Fruit fly (Drosophila melanogaster) whole organism, embryonic: ENCODE results near the gene wrd.

Source experiments
- Antp ChIP-seq: fragments of 200-800 bp; sonication (Bioruptor generic); optimal IDR thresholded peaks from 3 replicates; lab custom pipeline; 2016; ENCODE audit warnings: missing biosample characterization, missing genetic modification characterization
- Blimp-1 ChIP-seq: fragments of 200-800 bp; sonication (Bioruptor generic); optimal IDR thresholded peaks from 3 replicates; lab custom pipeline; 2018; ENCODE audit warnings: missing biosample characterization, missing genetic modification characterization, mild to moderate bottlenecking, moderate library complexity, missing genetic modification reagents
- CG10431 ChIP-seq: fragments of 200-800 bp; sonication (Bioruptor generic); optimal IDR thresholded peaks from 3 replicates; lab custom pipeline; 2018; ENCODE audit warnings: missing biosample characterization, mild to moderate bottlenecking, missing genetic modification characterization
- CG14441 ChIP-seq: fragments of 200-800 bp; sonication (Bioruptor generic); IDR thresholded peaks from 2 replicates; pipeline ENCODE4 v1.3.6; 2022; ENCODE audit warnings: missing biosample characterization, missing genetic modification characterization
- CG16779 ChIP-seq: fragments of 200-800 bp; sonication (Bioruptor generic); IDR thresholded peaks from 2 replicates; pipeline ENCODE4 v1.3.6; 2022; ENCODE audit warnings: missing biosample characterization, missing genetic modification characterization
- CG17186 ChIP-seq: fragments of 200-800 bp; sonication (Bioruptor generic); optimal IDR thresholded peaks from 3 replicates; lab custom pipeline; 2017; ENCODE audit warnings: missing biosample characterization, missing genetic modification reagents, missing genetic modification characterization
- CG17385 ChIP-seq: fragments of 200-800 bp; sonication (Bioruptor generic); optimal IDR thresholded peaks from 3 replicates; lab custom pipeline; 2018; ENCODE audit warnings: missing biosample characterization, mild to moderate bottlenecking, missing genetic modification characterization
- CG17612 ChIP-seq: fragments of 200-800 bp; sonication (Bioruptor generic); IDR thresholded peaks from 2 replicates; pipeline ENCODE4 v1.3.6; 2022; ENCODE audit warnings: missing biosample characterization, missing genetic modification characterization
- CG2712 ChIP-seq: fragments of 200-800 bp; optimal IDR thresholded peaks from 3 replicates; lab custom pipeline; 2019; ENCODE audit warnings: missing biosample characterization, mild to moderate bottlenecking, missing genetic modification characterization, moderate library complexity
- CG30431 ChIP-seq: fragments of 200-800 bp; sonication (Bioruptor generic); optimal IDR thresholded peaks from 2 replicates; lab custom pipeline; 2017; ENCODE audit warnings: missing biosample characterization, missing genetic modification characterization
- CG3065 ChIP-seq: fragments of 200-800 bp; sonication (Bioruptor generic); optimal IDR thresholded peaks from 2 replicates; lab custom pipeline; 2016; ENCODE audit warnings: missing biosample characterization, missing genetic modification characterization
- CG34224 ChIP-seq: fragments of 200-800 bp; sonication (Bioruptor generic); IDR thresholded peaks from 3 replicates; pipeline ENCODE4 v1.3.6; 2022; ENCODE audit warnings: missing biosample characterization, missing genetic modification characterization; ENCODE audit not compliant: partially characterized antibody
- CG6765 ChIP-seq: fragments of 200-800 bp; sonication (Bioruptor generic); optimal IDR thresholded peaks from 3 replicates; lab custom pipeline; 2017; ENCODE audit warnings: missing biosample characterization, mild to moderate bottlenecking, missing genetic modification characterization
- CG7271 ChIP-seq: fragments of 200-800 bp; sonication (Bioruptor generic); optimal IDR thresholded peaks from 2 replicates; lab custom pipeline; 2018; ENCODE audit warnings: missing biosample characterization, mild to moderate bottlenecking, missing genetic modification characterization, moderate library complexity
- CG7745 ChIP-seq: fragments of 200-800 bp; sonication (Bioruptor generic); optimal IDR thresholded peaks from 2 replicates; lab custom pipeline; 2018; ENCODE audit warnings: missing biosample characterization, mild to moderate bottlenecking, missing genetic modification characterization, moderate library complexity
- CG8765 ChIP-seq: fragments of 200-800 bp; sonication (Bioruptor generic); IDR thresholded peaks from 2 replicates; pipeline ENCODE4 v1.3.6; 2022; ENCODE audit warnings: missing biosample characterization, missing genetic modification characterization
- CG9797 ChIP-seq: fragments of 200-800 bp; sonication (Bioruptor generic); optimal IDR thresholded peaks from 3 replicates; lab custom pipeline; 2018; ENCODE audit warnings: missing biosample characterization, mild to moderate bottlenecking, missing genetic modification characterization
- CG9876 ChIP-seq: fragments of 200-800 bp; sonication (Bioruptor generic); optimal IDR thresholded peaks from 2 replicates; lab custom pipeline; 2016; ENCODE audit warnings: missing biosample characterization, missing genetic modification characterization
- Camta ChIP-seq: fragments of 200-800 bp; sonication (Bioruptor generic); optimal IDR thresholded peaks from 2 replicates; lab custom pipeline; 2016; ENCODE audit warnings: missing biosample characterization, missing genetic modification characterization
- Dek ChIP-seq: fragments of 200-800 bp; sonication (Bioruptor generic); optimal IDR thresholded peaks from 3 replicates; lab custom pipeline; 2019; ENCODE audit warnings: missing biosample characterization, mild to moderate bottlenecking, missing genetic modification characterization, moderate library complexity
- Drgx ChIP-seq: fragments of 200-800 bp; sonication (Bioruptor generic); IDR thresholded peaks from 2 replicates; pipeline ENCODE4 v1.3.6; 2022; ENCODE audit warnings: missing biosample characterization, missing genetic modification characterization
- E2f1 ChIP-seq: fragments of 200-800 bp; sonication (Bioruptor generic); IDR thresholded peaks from 2 replicates; pipeline ENCODE4 v1.3.6; 2022; ENCODE audit warnings: missing biosample characterization, missing genetic modification characterization
- HLH3B ChIP-seq: fragments of 200-800 bp; sonication (Bioruptor generic); IDR thresholded peaks from 2 replicates; pipeline ENCODE4 v1.3.6; 2022; ENCODE audit warnings: missing biosample characterization, missing genetic modification characterization
- Lhr ChIP-seq: fragments of 200-800 bp; sonication (Bioruptor generic); optimal IDR thresholded peaks from 3 replicates; lab custom pipeline; 2017; ENCODE audit warnings: mild to moderate bottlenecking, missing biosample characterization, missing genetic modification reagents, missing genetic modification characterization
- MESR4 ChIP-seq: fragments of 200-800 bp; sonication (Bioruptor generic); optimal IDR thresholded peaks from 2 replicates; lab custom pipeline; 2018; ENCODE audit warnings: missing biosample characterization, mild to moderate bottlenecking, missing genetic modification characterization, moderate library complexity
- NFAT ChIP-seq: fragments of 200-800 bp; sonication (Bioruptor generic); IDR thresholded peaks from 2 replicates; pipeline ENCODE4 v1.3.6; 2022; ENCODE audit warnings: missing biosample characterization, missing genetic modification characterization
- Nf-YA ChIP-seq: fragments of 200-800 bp; sonication (Bioruptor generic); IDR thresholded peaks from 2 replicates; pipeline ENCODE4 v1.3.6; 2022; ENCODE audit warnings: missing biosample characterization, missing genetic modification characterization
- Pdp1 ChIP-seq, 2 experiments: fragments of 200-800 bp; sonication (Bioruptor generic); optimal IDR thresholded peaks; 3 replicates each; lab custom pipeline; 2016; ENCODE audit warnings: missing biosample characterization in 2 of 2, missing genetic modification characterization in 2 of 2, mild to moderate bottlenecking in 1 of 2, moderate library complexity in 1 of 2
- Scr ChIP-seq: fragments of 200-800 bp; sonication (Bioruptor generic); IDR thresholded peaks from 2 replicates; pipeline ENCODE4 v1.3.6; 2022; ENCODE audit warnings: missing biosample characterization, missing genetic modification characterization; ENCODE audit not compliant: partially characterized antibody
- YL-1 ChIP-seq: fragments of 200-800 bp; sonication (Bioruptor generic); optimal IDR thresholded peaks from 3 replicates; lab custom pipeline; 2017; ENCODE audit warnings: missing biosample characterization, mild to moderate bottlenecking, missing genetic modification characterization
- al ChIP-seq: fragments of 200-800 bp; sonication (Bioruptor generic); IDR thresholded peaks from 2 replicates; pipeline ENCODE4 v1.3.6; 2022; ENCODE audit warnings: missing biosample characterization, missing genetic modification characterization
- az2 ChIP-seq: fragments of 200-800 bp; sonication (Bioruptor generic); optimal IDR thresholded peaks from 3 replicates; lab custom pipeline; 2016; ENCODE audit warnings: missing biosample characterization, missing genetic modification characterization
- br ChIP-seq: fragments of >200 bp; optimal IDR thresholded peaks from 2 replicates; lab custom pipeline; 2017
- ewg ChIP-seq: fragments of 200-800 bp; sonication (Bioruptor generic); optimal IDR thresholded peaks from 3 replicates; lab custom pipeline; 2017; ENCODE audit warnings: mild to moderate bottlenecking, missing biosample characterization, missing genetic modification reagents, missing genetic modification characterization
- fd3F ChIP-seq: fragments of 200-800 bp; sonication (Bioruptor generic); optimal IDR thresholded peaks from 2 replicates; lab custom pipeline; 2018; ENCODE audit warnings: missing biosample characterization, mild to moderate bottlenecking, missing genetic modification characterization, moderate library complexity
- ftz-f1 ChIP-seq: fragments of 200-800 bp; sonication (Bioruptor generic); optimal IDR thresholded peaks from 2 replicates; lab custom pipeline; 2016; ENCODE audit warnings: missing biosample characterization, missing genetic modification characterization
- grn ChIP-seq: fragments of 200-800 bp; sonication (Bioruptor generic); optimal IDR thresholded peaks from 3 replicates; lab custom pipeline; 2017; ENCODE audit warnings: missing biosample characterization, missing genetic modification characterization
- gro ChIP-seq: fragments of 200-800 bp; sonication (Bioruptor generic); optimal IDR thresholded peaks from 2 replicates; lab custom pipeline; 2016; ENCODE audit warnings: missing biosample characterization, missing genetic modification characterization
- ken ChIP-seq: fragments of 200-800 bp; sonication (Bioruptor generic); IDR thresholded peaks from 3 replicates; pipeline ENCODE4 v1.3.6; 2022; ENCODE audit warnings: missing biosample characterization, missing genetic modification characterization
- maf-S ChIP-seq: fragments of 200-800 bp; sonication (Bioruptor generic); optimal IDR thresholded peaks from 2 replicates; lab custom pipeline; 2016; ENCODE audit warnings: missing biosample characterization, missing genetic modification characterization
- pfk ChIP-seq: fragments of 200-800 bp; sonication (Bioruptor generic); optimal IDR thresholded peaks from 2 replicates; lab custom pipeline; 2018; ENCODE audit warnings: missing biosample characterization, mild to moderate bottlenecking, missing genetic modification characterization, moderate library complexity
- rib ChIP-seq: fragments of 200-800 bp; sonication (Bioruptor generic); IDR thresholded peaks from 2 replicates; pipeline ENCODE4 v1.3.6; 2022; ENCODE audit warnings: missing biosample characterization, missing genetic modification characterization
- ro ChIP-seq: fragments of 200-800 bp; sonication (Bioruptor generic); IDR thresholded peaks from 2 replicates; pipeline ENCODE4 v1.3.6; 2022; ENCODE audit warnings: missing biosample characterization, missing genetic modification characterization
- row ChIP-seq: fragments of 200-800 bp; sonication (Bioruptor generic); IDR thresholded peaks from 3 replicates; pipeline ENCODE4 v1.3.6; 2022; ENCODE audit warnings: missing biosample characterization, missing genetic modification characterization
- salm ChIP-seq: fragments of 200-800 bp; sonication (Bioruptor generic); optimal IDR thresholded peaks from 2 replicates; lab custom pipeline; 2018; ENCODE audit warnings: missing biosample characterization, mild to moderate bottlenecking, missing genetic modification characterization
- sc ChIP-seq, 3 experiments: fragments of >200 bp in 2 of 3; fragments of 200-800 bp in 1 of 3; sonication (Bioruptor generic) in 1 of 3; optimal IDR thresholded peaks; 2 replicates in 2 of 3; 3 replicates in 1 of 3; lab custom pipeline; 2017; ENCODE audit warnings: mild to moderate bottlenecking in 1 of 3, missing biosample characterization in 1 of 3, missing genetic modification characterization in 1 of 3, missing genetic modification reagents in 1 of 3
- sna ChIP-seq: fragments of 200-800 bp; sonication (Bioruptor generic); IDR thresholded peaks from 2 replicates; pipeline ENCODE4 v1.3.6; 2022; ENCODE audit warnings: missing biosample characterization, missing genetic modification characterization; ENCODE audit not compliant: partially characterized antibody
- stwl ChIP-seq: fragments of 200-800 bp; sonication (Bioruptor generic); optimal IDR thresholded peaks from 3 replicates; lab custom pipeline; 2018; ENCODE audit warnings: missing biosample characterization, mild to moderate bottlenecking, missing genetic modification characterization, moderate library complexity
- trem ChIP-seq: fragments of 200-800 bp; optimal IDR thresholded peaks from 3 replicates; lab custom pipeline; 2019; ENCODE audit warnings: missing biosample characterization, mild to moderate bottlenecking, missing genetic modification characterization, moderate library complexity
- twi ChIP-seq: fragments of 200-800 bp; optimal IDR thresholded peaks from 2 replicates; lab custom pipeline; 2019; ENCODE audit warnings: missing biosample characterization, mild to moderate bottlenecking, missing genetic modification characterization, moderate library complexity

Gene wrd

DNA sequence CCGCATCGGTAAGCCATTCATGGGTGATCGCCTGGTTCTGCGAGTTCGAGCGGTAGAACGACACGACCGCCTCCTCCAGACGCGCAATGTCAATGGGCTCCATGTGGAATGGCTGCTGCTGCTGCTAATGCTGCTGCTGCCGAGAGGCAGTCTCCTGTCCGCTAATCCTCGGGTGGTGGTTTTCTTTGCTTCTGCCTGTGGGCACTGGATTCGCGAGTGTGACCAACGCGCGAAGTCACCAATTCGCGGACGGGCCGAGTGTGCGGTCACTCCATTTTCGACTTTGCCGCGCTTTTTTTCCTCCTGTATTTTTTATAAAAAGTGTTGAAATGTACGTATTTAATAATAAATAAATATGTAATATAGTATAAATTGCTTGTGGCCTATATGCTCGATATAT lies 15.7 kb downstream of the wrd start, which contains the start of gene cdm (continued):
- peak; percentile 86 for TF ChIP-seq stwl (tag; lab: Kevin White, UChicago)
- no peak for TF ChIP-seq br (lab: Kevin White, UChicago)
- TF ChIP-seq ewg (GFP tag; lab: Kevin White, UChicago), result peak; percentile 62
- TF ChIP-seq gro (GFP tag; lab: Kevin White, UChicago), result no peak
- TF ChIP-seq CG9876, result no peak
- TF ChIP-seq Antp (GFP tag; lab: Kevin White, UChicago), result no peak
- TF ChIP-seq Nf-YA (GFP tag; lab: Robert Waterston, UW), result no peak
- TF ChIP-seq pfk (GFP tag; lab: Kevin White, UChicago), result no peak
- TF ChIP-seq CG2712, result no peak
- TF ChIP-seq CG7271 (tag; lab: Kevin White, UChicago), result no peak
- TF ChIP-seq CG9797, result peak; percentile 84
- TF ChIP-seq sc (optimal IDR thresholded peaks at IDR 0.05; lab: Kevin White, UChicago), result no peak
- no peak for TF ChIP-seq sc (GFP tag; optimal IDR thresholded peaks at IDR 0.05; lab: Kevin White, UChicago)
- peak; percentile 22; the same call in 1 of the 3 replicates for TF ChIP-seq CG34224 (GFP tag; lab: Robert Waterston, UW)
- no peak for TF ChIP-seq maf-S (GFP tag; lab: Kevin White, UChicago)
- TF ChIP-seq CG17385 (GFP tag; lab: Kevin White, UChicago), result no peak
- no peak for TF ChIP-seq CG17612
- peak; percentile 42 for TF ChIP-seq YL-1 (GFP tag; lab: Kevin White, UChicago)
- no peak for TF ChIP-seq ftz-f1 (GFP tag; lab: Kevin White, UChicago)
- TF ChIP-seq E2f1 (GFP tag; lab: Robert Waterston, UW), result peak; percentile 71; the same call in 1 of the 2 replicates
- peak; percentile 94 for TF ChIP-seq MESR4 (GFP tag; lab: Kevin White, UChicago)
- 0 out of 3 replicates have a peak, but pooled peaks have one; percentile 32 for TF ChIP-seq ken (GFP tag; lab: Robert Waterston, UW)
- peak; percentile 51 for TF ChIP-seq row (GFP tag; lab: Robert Waterston, UW)
- TF ChIP-seq fd3F (GFP tag; lab: Kevin White, UChicago), result no peak
- TF ChIP-seq CG30431 (GFP tag; lab: Kevin White, UChicago), result no peak
- TF ChIP-seq CG6765, result peak; percentile 6
- TF ChIP-seq salm (tag; lab: Kevin White, UChicago), result no peak
- no peak for TF ChIP-seq CG3065 (GFP tag; lab: Kevin White, UChicago)
- TF ChIP-seq Lhr (GFP tag; lab: Kevin White, UChicago), result peak; percentile 0
- no peak for TF ChIP-seq NFAT (GFP tag; lab: Robert Waterston, UW)
- TF ChIP-seq CG7745 (tag; lab: Kevin White, UChicago), result no peak
- TF ChIP-seq trem, result peak; percentile 35
- no peak for TF ChIP-seq grn (GFP tag; lab: Kevin White, UChicago)

DNA sequence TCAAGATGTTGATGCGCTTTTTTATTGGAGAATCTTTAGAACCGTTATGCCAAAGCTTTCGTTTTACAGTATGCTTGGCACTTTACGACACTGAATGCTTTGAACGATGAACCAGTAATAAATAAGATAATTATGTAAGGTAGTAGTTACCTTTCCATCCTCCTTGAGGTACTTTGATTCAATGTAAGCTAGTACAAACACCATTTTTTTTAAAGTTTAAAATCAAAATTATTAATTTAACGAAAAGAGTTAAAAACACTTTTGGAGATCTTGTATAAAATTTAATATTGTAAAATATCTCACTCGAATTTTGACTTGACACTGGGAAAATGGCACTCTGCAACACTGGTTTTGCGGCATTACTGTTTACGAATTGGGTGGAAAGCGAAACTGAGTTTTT lies 17.8 kb downstream of the wrd start, which contains the start of the genes Arp5 and CG7208:
TSS of gene Arp5 (plus strand) at position 114 of the 400 bp plus-strand sequence.
TSS of gene CG7208 (minus strand) at position 331 of the 400 bp plus-strand sequence.
- TF ChIP-seq CG16779 (GFP tag; lab: Robert Waterston, UW) (no peak), rib (GFP tag; lab: Robert Waterston, UW) (no peak), Drgx (0 out of 2 replicates have a peak, but pooled peaks have one; percentile 49), CG2712 (peak; percentile 68), CG8765 (GFP tag; lab: Robert Waterston, UW) (no peak), sna (GFP tag; lab: Robert Waterston, UW) (peak; percentile 64; the same call in 1 of the 2 replicates), CG17186 (GFP tag; lab: Kevin White, UChicago) (no peak), Pdp1 (GFP tag; optimal IDR thresholded peaks at IDR 0.05; lab: Kevin White, UChicago) (peak; percentile 66 to 98), Blimp-1 (GFP tag; lab: Kevin White, UChicago) (peak; percentile 77), Dek (tag; lab: Kevin White, UChicago) (peak; percentile 70), Camta (GFP tag; lab: Kevin White, UChicago) (peak; percentile 70), ro (GFP tag; lab: Robert Waterston, UW) (peak; percentile 19; the same call in 1 of the 2 replicates), az2 (GFP tag; lab: Kevin White, UChicago) (peak; percentile 66), br (lab: Kevin White, UChicago) (no peak), Scr (peak; percentile 40; the same call in 1 of the 2 replicates), CG10431 (no peak), al (GFP tag; lab: Robert Waterston, UW) (peak; percentile 72), HLH3B (no peak), CG14441 (peak; percentile 45; the same call in 1 of the 2 replicates), twi (tag; lab: Kevin White, UChicago) (peak; percentile 37)
